Fruit fly (Drosophila melanogaster) whole organism, embryonic: ENCODE data around the gene Tao.

Experiments used
- Adf1 ChIP-seq: fragments of 200-800 bp; sonication (Bioruptor generic); IDR thresholded peaks from 2 replicates; pipeline ENCODE4 v1.3.6; 2022; ENCODE audit warnings: missing biosample characterization, missing genetic modification characterization
- Atf-2 ChIP-seq: fragments of 200-800 bp; sonication (Bioruptor generic); optimal IDR thresholded peaks from 2 replicates; lab custom pipeline; 2016; ENCODE audit warnings: missing biosample characterization, missing genetic modification characterization
- Atf3 ChIP-seq: fragments of 200-800 bp; sonication (Bioruptor generic); optimal IDR thresholded peaks from 3 replicates; lab custom pipeline; 2016; ENCODE audit warnings: missing biosample characterization, missing genetic modification characterization
- B-H1 ChIP-seq: fragments of 200-800 bp; sonication (Bioruptor generic); IDR thresholded peaks from 3 replicates; pipeline ENCODE4 v1.3.6; 2022; ENCODE audit warnings: missing biosample characterization, missing genetic modification characterization
- Blimp-1 ChIP-seq: fragments of 200-800 bp; sonication (Bioruptor generic); optimal IDR thresholded peaks from 3 replicates; lab custom pipeline; 2018; ENCODE audit warnings: missing biosample characterization, missing genetic modification characterization, mild to moderate bottlenecking, moderate library complexity, missing genetic modification reagents
- Bteb2 ChIP-seq: fragments of 200-800 bp; sonication (Bioruptor generic); optimal IDR thresholded peaks from 2 replicates; lab custom pipeline; 2016; ENCODE audit warnings: missing biosample characterization, missing genetic modification characterization
- CG10543 ChIP-seq: fragments of 200-800 bp; sonication (Bioruptor generic); optimal IDR thresholded peaks from 3 replicates; lab custom pipeline; 2017; ENCODE audit warnings: missing biosample characterization, mild to moderate bottlenecking, missing genetic modification characterization, moderate library complexity
- CG12769 ChIP-seq: fragments of 200-800 bp; sonication (Bioruptor generic); optimal IDR thresholded peaks from 2 replicates; lab custom pipeline; 2019; ENCODE audit warnings: missing biosample characterization, mild to moderate bottlenecking, missing genetic modification characterization, moderate library complexity
- CG13287 ChIP-seq: fragments of 200-800 bp; sonication (Bioruptor generic); IDR thresholded peaks from 2 replicates; pipeline ENCODE4 v1.3.6; 2022; ENCODE audit warnings: missing biosample characterization, missing genetic modification characterization; ENCODE audit not compliant: partially characterized antibody
- CG13296 ChIP-seq: fragments of 200-800 bp; sonication (Bioruptor generic); optimal IDR thresholded peaks from 3 replicates; lab custom pipeline; 2018; ENCODE audit warnings: missing biosample characterization, mild to moderate bottlenecking, missing genetic modification characterization
- CG1529 ChIP-seq: fragments of 200-800 bp; sonication (Bioruptor generic); optimal IDR thresholded peaks from 3 replicates; lab custom pipeline; 2018; ENCODE audit warnings: missing biosample characterization, missing genetic modification characterization
- CG17359 ChIP-seq: fragments of 200-800 bp; sonication (Bioruptor generic); optimal IDR thresholded peaks from 3 replicates; lab custom pipeline; 2018; ENCODE audit warnings: missing biosample characterization, mild to moderate bottlenecking, missing genetic modification characterization, moderate library complexity
- CG17568 ChIP-seq: fragments of 200-800 bp; sonication (Bioruptor generic); optimal IDR thresholded peaks from 2 replicates; lab custom pipeline; 2018; ENCODE audit warnings: missing biosample characterization, mild to moderate bottlenecking, missing genetic modification characterization, moderate library complexity
- CG1832 ChIP-seq: fragments of 200-800 bp; sonication (Bioruptor generic); optimal IDR thresholded peaks from 2 replicates; lab custom pipeline; 2017; ENCODE audit warnings: missing biosample characterization, mild to moderate bottlenecking, missing genetic modification characterization, inconsistent platforms
- CG18764 ChIP-seq: fragments of 200-800 bp; sonication (Bioruptor generic); optimal IDR thresholded peaks from 3 replicates; lab custom pipeline; 2016; ENCODE audit warnings: missing biosample characterization, missing genetic modification characterization
- CG2120 ChIP-seq: fragments of 200-800 bp; sonication (Bioruptor generic); optimal IDR thresholded peaks from 3 replicates; lab custom pipeline; 2016; ENCODE audit warnings: missing biosample characterization, missing genetic modification characterization
- CG2678 ChIP-seq: fragments of 200-800 bp; sonication (Bioruptor generic); optimal IDR thresholded peaks from 3 replicates; lab custom pipeline; 2019; ENCODE audit warnings: missing biosample characterization, mild to moderate bottlenecking, missing genetic modification characterization, moderate library complexity
- CG33213 ChIP-seq: fragments of 200-800 bp; sonication (Bioruptor generic); optimal IDR thresholded peaks from 3 replicates; lab custom pipeline; 2016; ENCODE audit warnings: missing biosample characterization, missing genetic modification characterization
- CG34376 ChIP-seq: fragments of 200-800 bp; sonication (Bioruptor generic); optimal IDR thresholded peaks from 2 replicates; lab custom pipeline; 2018; ENCODE audit warnings: missing biosample characterization, mild to moderate bottlenecking, missing genetic modification characterization
- CG4282 ChIP-seq: fragments of 200-800 bp; sonication (Bioruptor generic); optimal IDR thresholded peaks from 2 replicates; lab custom pipeline; 2016; ENCODE audit warnings: missing biosample characterization, missing genetic modification characterization
- CG4424 ChIP-seq: fragments of 200-800 bp; sonication (Bioruptor generic); optimal IDR thresholded peaks from 3 replicates; lab custom pipeline; 2016; ENCODE audit warnings: missing biosample characterization, missing genetic modification characterization
- CG6854 ChIP-seq: fragments of 200-800 bp; sonication (Bioruptor generic); optimal IDR thresholded peaks from 3 replicates; lab custom pipeline; 2017; ENCODE audit warnings: missing biosample characterization, mild to moderate bottlenecking, missing genetic modification characterization
- CG7928 ChIP-seq: fragments of 200-800 bp; sonication (Bioruptor generic); optimal IDR thresholded peaks from 2 replicates; lab custom pipeline; 2017; ENCODE audit warnings: missing biosample characterization, mild to moderate bottlenecking, missing genetic modification characterization
- Eip74EF ChIP-seq, 2 experiments: fragments of 200-800 bp in 1 of 2; fragments of >200 bp in 1 of 2; sonication (Bioruptor generic) in 1 of 2; optimal IDR thresholded peaks; 2 replicates each; lab custom pipeline; 2017 to 2019; ENCODE audit warnings: missing biosample characterization in 2 of 2, missing genetic modification characterization in 2 of 2, mild to moderate bottlenecking in 1 of 2, moderate library complexity in 1 of 2
- Ets97D ChIP-seq: fragments of 200-800 bp; sonication (Bioruptor generic); optimal IDR thresholded peaks from 3 replicates; lab custom pipeline; 2016; ENCODE audit warnings: missing biosample characterization, missing genetic modification characterization
- Fer1 ChIP-seq: fragments of 200-800 bp; sonication (Bioruptor generic); optimal IDR thresholded peaks from 2 replicates; lab custom pipeline; 2017; ENCODE audit warnings: missing biosample characterization, mild to moderate bottlenecking, missing genetic modification characterization
- Gsc ChIP-seq: fragments of 200-800 bp; sonication (Bioruptor generic); IDR thresholded peaks from 2 replicates; pipeline ENCODE4 v1.3.6; 2022; ENCODE audit warnings: missing biosample characterization, missing genetic modification characterization
- HLH4C ChIP-seq: fragments of 200-800 bp; sonication (Bioruptor generic); IDR thresholded peaks from 3 replicates; pipeline ENCODE4 v1.3.6; 2022; ENCODE audit warnings: missing biosample characterization, missing genetic modification characterization; ENCODE audit not compliant: partially characterized antibody
- Hr51 ChIP-seq, 2 experiments: fragments of 200-800 bp; sonication (Bioruptor generic); optimal IDR thresholded peaks; 2 replicates in 1 of 2; 3 replicates in 1 of 2; lab custom pipeline; 2016 to 2018; ENCODE audit warnings: missing biosample characterization in 2 of 2, missing genetic modification characterization in 2 of 2, mild to moderate bottlenecking in 1 of 2, moderate library complexity in 1 of 2
- Rfx ChIP-seq: fragments of 200-800 bp; sonication (Bioruptor generic); IDR thresholded peaks from 2 replicates; pipeline ENCODE4 v1.3.6; 2022; ENCODE audit warnings: missing biosample characterization, missing genetic modification characterization
- Trl ChIP-seq, 3 experiments: fragments of >200 bp in 2 of 3; fragments of 200-800 bp in 1 of 3; sonication (Bioruptor generic) in 1 of 3; optimal IDR thresholded peaks; 2 replicates in 1 of 3; 3 replicates in 2 of 3; lab custom pipeline; 2016 to 2017; ENCODE audit warnings: missing biosample characterization in 1 of 3, missing genetic modification characterization in 1 of 3
- Vsx1 ChIP-seq: fragments of 200-800 bp; sonication (Bioruptor generic); optimal IDR thresholded peaks from 2 replicates; lab custom pipeline; 2017; ENCODE audit warnings: missing biosample characterization, mild to moderate bottlenecking, missing genetic modification characterization, missing genetic modification reagents
- Xrp1 ChIP-seq: fragments of 200-800 bp; sonication (Bioruptor generic); IDR thresholded peaks from 2 replicates; pipeline ENCODE4 v1.3.6; 2022; ENCODE audit warnings: missing biosample characterization, missing genetic modification characterization
- bbx ChIP-seq: fragments of 200-800 bp; sonication (Bioruptor generic); IDR thresholded peaks from 2 replicates; pipeline ENCODE4 v1.3.6; 2022; ENCODE audit warnings: missing biosample characterization, missing genetic modification characterization; ENCODE audit not compliant: partially characterized antibody
- chn ChIP-seq: fragments of 200-800 bp; sonication (Bioruptor generic); optimal IDR thresholded peaks from 2 replicates; lab custom pipeline; 2016; ENCODE audit warnings: missing biosample characterization, missing genetic modification characterization
- dm ChIP-seq: fragments of 200-800 bp; sonication (Bioruptor generic); optimal IDR thresholded peaks from 3 replicates; lab custom pipeline; 2016; ENCODE audit warnings: missing biosample characterization, missing genetic modification characterization
- emc ChIP-seq: fragments of 200-800 bp; sonication (Bioruptor generic); optimal IDR thresholded peaks from 2 replicates; lab custom pipeline; 2016; ENCODE audit warnings: missing biosample characterization, missing genetic modification characterization
- en ChIP-seq: fragments of 200-800 bp; sonication (Bioruptor generic); optimal IDR thresholded peaks from 2 replicates; lab custom pipeline; 2016; ENCODE audit warnings: missing biosample characterization, missing genetic modification characterization
- klu ChIP-seq: fragments of 200-800 bp; sonication (Bioruptor generic); IDR thresholded peaks from 2 replicates; pipeline ENCODE4 v1.3.6; 2022; ENCODE audit warnings: missing biosample characterization, missing genetic modification characterization
- kni ChIP-seq: fragments of 200-800 bp; sonication (Bioruptor generic); optimal IDR thresholded peaks from 3 replicates; lab custom pipeline; 2017; ENCODE audit warnings: mild to moderate bottlenecking, missing biosample characterization, missing genetic modification reagents, missing genetic modification characterization
- luna ChIP-seq: fragments of 200-800 bp; sonication (Bioruptor generic); optimal IDR thresholded peaks from 2 replicates; lab custom pipeline; 2016; ENCODE audit warnings: missing biosample characterization, missing genetic modification characterization
- p53 ChIP-seq: fragments of 200-800 bp; sonication (Bioruptor generic); optimal IDR thresholded peaks from 2 replicates; lab custom pipeline; 2016; ENCODE audit warnings: missing biosample characterization, missing genetic modification characterization
- pfk ChIP-seq: fragments of 200-800 bp; sonication (Bioruptor generic); optimal IDR thresholded peaks from 2 replicates; lab custom pipeline; 2018; ENCODE audit warnings: missing biosample characterization, mild to moderate bottlenecking, missing genetic modification characterization, moderate library complexity
- shn ChIP-seq: fragments of 200-800 bp; sonication (Bioruptor generic); optimal IDR thresholded peaks from 3 replicates; lab custom pipeline; 2016; ENCODE audit warnings: missing biosample characterization, missing genetic modification characterization
- slp2 ChIP-seq: fragments of 200-800 bp; sonication (Bioruptor generic); optimal IDR thresholded peaks from 2 replicates; lab custom pipeline; 2016; ENCODE audit warnings: missing biosample characterization, missing genetic modification characterization
- twi ChIP-seq: fragments of 200-800 bp; optimal IDR thresholded peaks from 2 replicates; lab custom pipeline; 2019; ENCODE audit warnings: missing biosample characterization, mild to moderate bottlenecking, missing genetic modification characterization, moderate library complexity

The Tao gene

dm6 chrX:19608042-19608609 lies 28.5 kb upstream of the Tao start (continued):
- peak; percentile 66 for TF ChIP-seq CG12769 (tag; lab: Kevin White, UChicago)
- TF ChIP-seq CG2678 (tag; lab: Kevin White, UChicago) = peak; percentile 20
- TF ChIP-seq Trl (optimal IDR thresholded peaks at IDR 0.05; lab: Kevin White, UChicago) = peak; percentile 21 to 65
- no peak for TF ChIP-seq Trl (GFP tag; optimal IDR thresholded peaks at IDR 0.05; lab: Kevin White, UChicago)
- TF ChIP-seq CG1529 (GFP tag; lab: Kevin White, UChicago) = no peak
- peak; percentile 53 for TF ChIP-seq HLH4C (GFP tag; lab: Robert Waterston, UW)
- peak; percentile 17; the same call in 1 of the 2 replicates for TF ChIP-seq Xrp1 (GFP tag; lab: Robert Waterston, UW)
- no peak for TF ChIP-seq klu (GFP tag; lab: Robert Waterston, UW)
- TF ChIP-seq Eip74EF (GFP tag; optimal IDR thresholded peaks at IDR 0.05; lab: Kevin White, UChicago) = no peak
- TF ChIP-seq CG13296 = peak; percentile 35
- TF ChIP-seq luna = no peak
- no peak for TF ChIP-seq Vsx1 (GFP tag; lab: Kevin White, UChicago)
- TF ChIP-seq chn = no peak
- TF ChIP-seq Adf1 (GFP tag; lab: Robert Waterston, UW) = peak; percentile 13; the same call in 1 of the 2 replicates
- TF ChIP-seq CG1832 = no peak
- TF ChIP-seq p53 (GFP tag; lab: Kevin White, UChicago) = peak; percentile 30
- peak; percentile 11 for TF ChIP-seq Fer1 (GFP tag; lab: Kevin White, UChicago)
- no peak for TF ChIP-seq CG17359 (tag; lab: Kevin White, UChicago)
- TF ChIP-seq Rfx (GFP tag; lab: Robert Waterston, UW) = 0 out of 2 replicates have a peak, but pooled peaks have one; percentile 3
- TF ChIP-seq Atf-2 (GFP tag; lab: Kevin White, UChicago) = no peak
- TF ChIP-seq emc = no peak
- TF ChIP-seq CG33213 (GFP tag; lab: Kevin White, UChicago) = no peak
- TF ChIP-seq dm (GFP tag; lab: Kevin White, UChicago) = peak; percentile 38
- TF ChIP-seq CG4282 (GFP tag; lab: Kevin White, UChicago) = no peak
- TF ChIP-seq pfk = peak; percentile 16
- TF ChIP-seq Atf3 (GFP tag; lab: Kevin White, UChicago) = peak; percentile 32
- peak; percentile 16 for TF ChIP-seq CG6854 (GFP tag; lab: Kevin White, UChicago)
- TF ChIP-seq shn (GFP tag; lab: Kevin White, UChicago) = no peak
- no peak for TF ChIP-seq CG2120
- no peak for TF ChIP-seq CG7928 (GFP tag; lab: Kevin White, UChicago)
- no peak for TF ChIP-seq Ets97D (GFP tag; lab: Kevin White, UChicago)
- TF ChIP-seq slp2 = no peak
- peak; percentile 22 for TF ChIP-seq twi (tag; lab: Kevin White, UChicago)
- TF ChIP-seq CG17568 (GFP tag; lab: Kevin White, UChicago) = no peak
- TF ChIP-seq kni = peak; percentile 82
- no peak for TF ChIP-seq en (GFP tag; lab: Kevin White, UChicago)
- TF ChIP-seq Gsc (GFP tag; lab: Robert Waterston, UW) = no peak
- TF ChIP-seq CG18764 (GFP tag; lab: Kevin White, UChicago) = no peak
- TF ChIP-seq CG13287 (GFP tag; lab: Robert Waterston, UW) = peak; percentile 60
- peak; percentile 82 for TF ChIP-seq CG10543 (GFP tag; lab: Kevin White, UChicago)
- 0 out of 2 replicates have a peak, but pooled peaks have one; percentile 10 for TF ChIP-seq bbx (GFP tag; lab: Robert Waterston, UW)
- TF ChIP-seq B-H1 (GFP tag; lab: Robert Waterston, UW) = no peak
- no peak for TF ChIP-seq Hr51 (GFP tag; optimal IDR thresholded peaks at IDR 0.05; lab: Kevin White, UChicago)
- no peak for TF ChIP-seq CG4424 (GFP tag; lab: Kevin White, UChicago)
- TF ChIP-seq Bteb2 (GFP tag; lab: Kevin White, UChicago) = no peak
- no peak for TF ChIP-seq Blimp-1 (GFP tag; lab: Kevin White, UChicago)
- TF ChIP-seq CG34376 = peak; percentile 86
